Worm (Caenorhabditis elegans) whole organism, mixed stage, embryonic: ENCODE measurements around the gene F52E4.5.

Source experiments
- M03D4.4 ChIP-seq: sonication (generic microtip); optimal IDR thresholded peaks from 2 replicates; lab custom pipeline; 2017; ENCODE audit warnings: mild to moderate bottlenecking, missing genetic modification characterization, missing compliant biosample characterization
- elt-1 ChIP-seq: sonication (generic microtip); optimal IDR thresholded peaks from 2 replicates; lab custom pipeline; 2017; ENCODE audit warnings: missing genetic modification characterization, mild to moderate bottlenecking, missing compliant biosample characterization, antibody characterized with exemption, moderate library complexity, borderline replicate concordance; ENCODE audit not compliant: insufficient read depth
- elt-3 ChIP-seq: fragments of 150-350 bp; optimal IDR thresholded peaks from 2 replicates; lab custom pipeline; 2014; ENCODE audit warnings: missing biosample characterization, missing genetic modification characterization
- lin-13 ChIP-seq: fragments of 150-350 bp; optimal IDR thresholded peaks from 2 replicates; lab custom pipeline; 2014; ENCODE audit warnings: missing biosample characterization, missing genetic modification characterization
- mab-5 ChIP-seq: fragments of 150-350 bp; optimal IDR thresholded peaks from 2 replicates; lab custom pipeline; 2014; ENCODE audit warnings: missing biosample characterization, missing genetic modification characterization
- nhr-237 ChIP-seq: fragments of 150-350 bp; optimal IDR thresholded peaks from 2 replicates; lab custom pipeline; 2014; ENCODE audit warnings: missing biosample characterization, missing genetic modification characterization
- nhr-28 ChIP-seq: fragments of 150-350 bp; optimal IDR thresholded peaks from 2 replicates; lab custom pipeline; 2014; ENCODE audit warnings: missing biosample characterization, missing genetic modification characterization
- nhr-76 ChIP-seq: sonication (generic microtip); optimal IDR thresholded peaks from 2 replicates; lab custom pipeline; 2017; ENCODE audit warnings: missing biosample characterization, missing genetic modification characterization
- pha-4 ChIP-seq: fragments of 150-350 bp; optimal IDR thresholded peaks from 2 replicates; lab custom pipeline; 2018; ENCODE audit warnings: missing biosample characterization, missing genetic modification reagents, missing genetic modification characterization
- sem-2 ChIP-seq: fragments of 200-800 bp; sonication (Bioruptor generic); optimal IDR thresholded peaks from 2 replicates; lab custom pipeline; 2018; ENCODE audit warnings: mild to moderate bottlenecking, missing genetic modification characterization, missing compliant biosample characterization
- unc-120 ChIP-seq: sonication (generic microtip); optimal IDR thresholded peaks from 2 replicates; lab custom pipeline; 2017; ENCODE audit warnings: missing genetic modification characterization, missing compliant biosample characterization; ENCODE audit not compliant: poor library complexity, severe bottlenecking
- unc-62 ChIP-seq: fragments of 150-350 bp; optimal IDR thresholded peaks from 2 replicates; lab custom pipeline; 2014; ENCODE audit warnings: missing biosample characterization, missing genetic modification reagents, missing genetic modification characterization
- zip-8 ChIP-seq: fragments of 150-350 bp; optimal IDR thresholded peaks from 2 replicates; lab custom pipeline; 2014; ENCODE audit warnings: missing biosample characterization, missing genetic modification characterization
- ztf-11 ChIP-seq: fragments of 150-350 bp; optimal IDR thresholded peaks from 2 replicates; lab custom pipeline; 2014; ENCODE audit warnings: missing biosample characterization, missing genetic modification characterization

ce11 chrX:3102165-3102564 lies 15.0 kb upstream of the F52E4.5 start, which contains the start of gene ztf-13:
- TF ChIP-seq nhr-237 (no peak), sem-2 (GFP tag; lab: Kevin White, UChicago) (no peak), elt-1 (tag; lab: Kevin White, UChicago) (no peak), pha-4 (tag; lab: Kevin White, UChicago) (no peak), nhr-28 (tag; lab: Kevin White, UChicago) (no peak), unc-120 (tag; lab: Kevin White, UChicago) (no peak), mab-5 (no peak), elt-3 (tag; lab: Kevin White, UChicago) (no peak), unc-62 (no peak), zip-8 (tag; lab: Kevin White, UChicago) (no peak), ztf-11 (no peak), nhr-76 (tag; lab: Kevin White, UChicago) (no peak), lin-13 (tag; lab: Kevin White, UChicago) (no peak), M03D4.4 (no peak)
